Worm (Caenorhabditis elegans): ENCODE measurements around the gene bbs-4.
A peak's percentile ranks its signal among the peaks of the same experiment; 100 is the strongest.

Gene bbs-4

DNA sequence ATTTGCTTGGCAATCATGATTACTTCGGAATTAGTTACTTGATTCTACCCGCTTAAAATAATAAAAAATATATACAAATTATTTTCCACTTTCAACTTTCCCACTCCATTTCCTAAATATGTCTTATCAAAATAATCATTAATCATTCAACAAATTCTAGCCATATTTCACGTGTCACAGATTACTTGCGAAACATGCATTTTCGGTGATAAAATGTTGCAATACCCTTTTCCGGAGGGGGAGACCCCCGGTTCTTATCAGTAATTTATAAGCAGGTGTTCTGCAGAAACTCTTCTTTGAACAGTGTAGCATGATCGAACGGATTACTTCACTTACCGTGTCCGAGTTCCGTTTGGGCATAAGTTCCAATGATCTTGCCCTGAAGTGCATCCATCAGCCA lies 21.8 kb downstream of the bbs-4 start:
- TF ChIP-seq hlh-30 (tag; optimal IDR thresholded peaks at IDR 0.05; ENCODE audit: insufficient read depth), result no peak
- TF ChIP-seq aly-2 (tag; optimal IDR thresholded peaks at IDR 0.05), result no peak
- TF ChIP-seq fos-1 (tag; optimal IDR thresholded peaks at IDR 0.05), result no peak
- no peak for TF ChIP-seq Y105C5A.15 (GFP tag; IDR thresholded peaks at IDR 0.05)
- no peak for TF ChIP-seq ceh-20 (GFP tag; IDR thresholded peaks at IDR 0.05)
- TF ChIP-seq ztf-11 (tag; optimal IDR thresholded peaks at IDR 0.05), result no peak
- no peak for TF ChIP-seq lin-39 (tag; optimal IDR thresholded peaks at IDR 0.05)
- no peak for TF ChIP-seq lin-13 (GFP tag; optimal IDR thresholded peaks at IDR 0.05)
- no peak for TF ChIP-seq lin-38 (GFP tag; IDR thresholded peaks at IDR 0.05)
- TF ChIP-seq lin-1 (GFP tag; IDR thresholded peaks at IDR 0.05), result peak; percentile 83; the same call in 1 of the 2 replicates
- TF ChIP-seq lin-29 (GFP tag; IDR thresholded peaks at IDR 0.05), result no peak
- TF ChIP-seq aha-1 (tag), result no peak
- TF ChIP-seq ces-1 (GFP tag; optimal IDR thresholded peaks at IDR 0.05), result no peak
- no peak for TF ChIP-seq unc-130 (GFP tag; optimal IDR thresholded peaks at IDR 0.05)
- TF ChIP-seq T20F7.1 (GFP tag; optimal IDR thresholded peaks at IDR 0.05), result no peak
- TF ChIP-seq dmd-6 (GFP tag; IDR thresholded peaks at IDR 0.05), result peak; percentile 90
- TF ChIP-seq mxl-2 (GFP tag; conservative IDR thresholded peaks at IDR 0.05), result no peak
- peak; percentile 34 for TF ChIP-seq dve-1 (tag; optimal IDR thresholded peaks at IDR 0.05; ENCODE audit: insufficient read depth)
- TF ChIP-seq mdl-1 (tag; optimal IDR thresholded peaks at IDR 0.05), result peak in 1 of 2 experiments; percentile 61
- TF ChIP-seq daf-16 (GFP tag; optimal IDR thresholded peaks at IDR 0.05), result no peak
- peak; percentile 46 for TF ChIP-seq daf-16 (tag; optimal IDR thresholded peaks at IDR 0.05)
- TF ChIP-seq egl-43 (GFP tag; IDR thresholded peaks at IDR 0.05), result no peak
- peak; percentile 64 for TF ChIP-seq nhr-77 (tag; optimal IDR thresholded peaks at IDR 0.05)
- no peak for TF ChIP-seq daf-12 (tag; optimal IDR thresholded peaks at IDR 0.05)
- TF ChIP-seq lir-3 (tag; optimal IDR thresholded peaks at IDR 0.05), result no peak
- peak; percentile 59 for TF ChIP-seq tra-1 (GFP tag; IDR thresholded peaks at IDR 0.05)
- TF ChIP-seq pqm-1 (tag; optimal IDR thresholded peaks at IDR 0.05), result peak; percentile 71
- TF ChIP-seq nhr-28 (tag; optimal IDR thresholded peaks at IDR 0.05), result peak; percentile 79
- TF ChIP-seq ceh-62 (tag; optimal IDR thresholded peaks at IDR 0.05), result no peak
- TF ChIP-seq D1046.2 (GFP tag; IDR thresholded peaks at IDR 0.05), result no peak
- no peak for TF ChIP-seq zag-1 (tag; optimal IDR thresholded peaks at IDR 0.05)
- TF ChIP-seq madf-5 (GFP tag; IDR thresholded peaks at IDR 0.05), result no peak
- no peak for TF ChIP-seq dmd-9 (GFP tag; IDR thresholded peaks at IDR 0.05)
- no peak for TF ChIP-seq nhr-6 (tag; optimal IDR thresholded peaks at IDR 0.05)
- no peak for TF ChIP-seq ceh-32 (tag; optimal IDR thresholded peaks at IDR 0.05; ENCODE audit: poor library complexity)
- TF ChIP-seq egl-27 (tag; optimal IDR thresholded peaks at IDR 0.05), result no peak
- TF ChIP-seq hlh-11 (tag; optimal IDR thresholded peaks at IDR 0.05), result peak; percentile 66

- TF ChIP-seq ces-1 (GFP tag; optimal IDR thresholded peaks at IDR 0.05) (peak; percentile 46), fkh-10 (GFP tag; optimal IDR thresholded peaks at IDR 0.05) (peak; percentile 16), unc-62 (GFP tag; optimal IDR thresholded peaks at IDR 0.05 in 1 of 2) (no peak), unc-62 (tag; optimal IDR thresholded peaks at IDR 0.05) (no peak), daf-12 (tag; optimal IDR thresholded peaks at IDR 0.05) (no peak), lsy-2 (tag; optimal IDR thresholded peaks at IDR 0.05) (peak in 1 of 2 experiments; percentile 21)
These were observed 26.7 kb downstream of the bbs-4 start for ce11 chrIII:9585314-9585713.

DNA sequence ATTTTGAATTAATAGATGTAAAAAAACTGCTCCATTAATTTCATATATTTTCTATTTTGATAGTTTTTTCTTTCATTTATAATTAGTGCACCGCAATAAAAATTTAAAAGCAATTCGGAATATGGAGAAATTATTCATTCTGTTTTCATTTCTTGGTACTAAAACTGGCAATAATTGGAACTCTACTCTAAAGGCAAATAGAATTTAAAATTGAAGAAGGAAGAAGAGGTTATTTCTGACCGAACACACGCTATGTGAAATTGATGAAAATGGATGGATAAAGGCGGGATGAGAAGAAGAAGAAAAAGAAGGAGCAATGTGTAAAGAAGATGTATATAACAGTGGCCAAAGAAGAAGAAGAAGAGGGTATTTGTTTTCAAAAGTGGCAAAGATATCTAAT lies 28.8 kb downstream of the bbs-4 start:
- no peak for TF ChIP-seq ceh-28 (tag; optimal IDR thresholded peaks at IDR 0.05)

Measured in whole organism, L4 larva.